Worm (Caenorhabditis elegans) whole organism, L1 larva: ENCODE results near the gene F22E5.1.
"Not testable (repeated sequence)": the region's sequence is repeated elsewhere in the genome, so short reads cannot be mapped to it uniquely, and the experiment has no call there.

Experiments
- C16A3.4 ChIP-seq: fragments of 150-350 bp; optimal IDR thresholded peaks from 2 replicates; lab custom pipeline; 2014; ENCODE audit warnings: missing biosample characterization, missing genetic modification characterization
- C34B4.2 ChIP-seq: sonication (generic microtip); optimal IDR thresholded peaks from 2 replicates; lab custom pipeline; 2017; ENCODE audit warnings: mild to moderate bottlenecking, missing genetic modification characterization, missing compliant biosample characterization
- F16B12.6 ChIP-seq: fragments of 150-350 bp; optimal IDR thresholded peaks from 2 replicates; lab custom pipeline; 2014; ENCODE audit warnings: missing biosample characterization, missing genetic modification characterization
- alr-1 ChIP-seq: fragments of 200-800 bp; sonication (Bioruptor generic); optimal IDR thresholded peaks from 2 replicates; lab custom pipeline; 2018; ENCODE audit warnings: borderline replicate concordance, mild to moderate bottlenecking, missing genetic modification characterization, missing compliant biosample characterization
- ama-1 ChIP-seq: fragments of 150-350 bp; optimal IDR thresholded peaks from 2 replicates; lab custom pipeline; 2014
- ceh-8 ChIP-seq: fragments of 200-800 bp; sonication (Bioruptor generic); optimal IDR thresholded peaks from 2 replicates; lab custom pipeline; 2018; ENCODE audit warnings: mild to moderate bottlenecking, missing genetic modification characterization, moderate library complexity, missing compliant biosample characterization
- ceh-82 ChIP-seq, 3 experiments: fragments of 150-350 bp in 1 of 3; sonication (generic microtip) in 2 of 3; optimal IDR thresholded peaks; 2 replicates each; lab custom pipeline; 2014 to 2017; ENCODE audit warnings: missing biosample characterization in 3 of 3, missing genetic modification characterization in 3 of 3
- ces-1 ChIP-seq: fragments of 150-350 bp; optimal IDR thresholded peaks from 2 replicates; lab custom pipeline; 2014; ENCODE audit warnings: missing biosample characterization, missing genetic modification reagents, missing genetic modification characterization
- dsc-1 ChIP-seq: sonication (generic microtip); optimal IDR thresholded peaks from 2 replicates; lab custom pipeline; 2016; ENCODE audit warnings: mild to moderate bottlenecking, missing genetic modification characterization, missing compliant biosample characterization
- efl-1 ChIP-seq, 4 experiments: fragments of 150-350 bp; optimal IDR thresholded peaks in 3 of 4; peaks in 1 of 4; 1 replicate in 1 of 4; 2 replicates in 3 of 4; lab custom pipeline; 2014; ENCODE audit warnings: missing biosample characterization in 2 of 4, missing genetic modification characterization in 2 of 4, missing genetic modification reagents in 2 of 4
- elt-2 ChIP-seq: sonication (generic microtip); optimal IDR thresholded peaks from 2 replicates; lab custom pipeline; 2016; ENCODE audit warnings: missing genetic modification characterization, mild to moderate bottlenecking, inconsistent platforms, missing compliant biosample characterization, missing genetic modification reagents
- fkh-10 ChIP-seq: sonication (generic microtip); optimal IDR thresholded peaks from 2 replicates; lab custom pipeline; 2017; ENCODE audit warnings: missing biosample characterization, missing genetic modification reagents, missing genetic modification characterization
- fkh-4 ChIP-seq: sonication (generic microtip); optimal IDR thresholded peaks from 2 replicates; lab custom pipeline; 2016; ENCODE audit warnings: missing compliant biosample characterization, missing genetic modification characterization, borderline replicate concordance
- grh-1 ChIP-seq: fragments of 200-800 bp; sonication (Bioruptor generic); IDR thresholded peaks from 2 replicates; pipeline ENCODE4 v1.3.6; 2022; ENCODE audit warnings: missing genetic modification reagents, missing genetic modification characterization, missing compliant biosample characterization
- hlh-4 ChIP-seq: sonication (generic microtip); optimal IDR thresholded peaks from 2 replicates; lab custom pipeline; 2016; ENCODE audit warnings: mild to moderate bottlenecking, missing genetic modification characterization, missing compliant biosample characterization
- hpl-2 ChIP-seq: fragments of 150-350 bp; optimal IDR thresholded peaks from 2 replicates; lab custom pipeline; 2014; ENCODE audit warnings: missing biosample characterization, missing genetic modification reagents, missing genetic modification characterization
- irx-1 ChIP-seq: sonication (generic microtip); optimal IDR thresholded peaks from 2 replicates; lab custom pipeline; 2016; ENCODE audit warnings: missing genetic modification characterization, missing compliant biosample characterization
- isw-1 ChIP-seq: fragments of 200-800 bp; sonication (Bioruptor generic); IDR thresholded peaks from 2 replicates; pipeline ENCODE4 v1.3.6; 2022; ENCODE audit warnings: missing genetic modification characterization, missing compliant biosample characterization
- lin-13 ChIP-seq: fragments of 150-350 bp; optimal IDR thresholded peaks from 2 replicates; lab custom pipeline; 2014; ENCODE audit warnings: missing biosample characterization, missing genetic modification reagents, missing genetic modification characterization
- lin-14 ChIP-seq: fragments of 200-800 bp; sonication (Bioruptor generic); optimal IDR thresholded peaks from 2 replicates; lab custom pipeline; 2018; ENCODE audit warnings: mild to moderate bottlenecking, missing genetic modification characterization, moderate library complexity, missing compliant biosample characterization
- lin-15B ChIP-seq: fragments of 150-350 bp; sonication (generic microtip); optimal IDR thresholded peaks from 3 replicates; lab custom pipeline; 2014; ENCODE audit warnings: missing biosample characterization, missing genetic modification characterization
- lsy-2 ChIP-seq, 2 experiments: fragments of 150-350 bp; optimal IDR thresholded peaks; 2 replicates each; lab custom pipeline; 2014; ENCODE audit warnings: missing biosample characterization in 2 of 2, missing genetic modification characterization in 2 of 2
- mab-9 ChIP-seq: fragments of 200-800 bp; sonication (Bioruptor generic); IDR thresholded peaks from 2 replicates; pipeline ENCODE4 v1.3.6; 2022; ENCODE audit warnings: missing genetic modification reagents, missing genetic modification characterization, missing compliant biosample characterization
- mef-2 ChIP-seq: fragments of 150-350 bp; optimal IDR thresholded peaks from 2 replicates; lab custom pipeline; 2014; ENCODE audit warnings: missing biosample characterization, missing genetic modification characterization
- mep-1 ChIP-seq: fragments of 150-350 bp; optimal IDR thresholded peaks from 2 replicates; lab custom pipeline; 2014; ENCODE audit warnings: missing biosample characterization, missing genetic modification characterization
- nhr-12 ChIP-seq: sonication (generic microtip); optimal IDR thresholded peaks from 2 replicates; lab custom pipeline; 2017; ENCODE audit warnings: missing biosample characterization, missing genetic modification characterization
- nhr-19 ChIP-seq: fragments of 200-800 bp; sonication (Bioruptor generic); conservative IDR thresholded peaks from 2 replicates; pipeline ENCODE4 v1.3.6; 2022; ENCODE audit warnings: missing genetic modification characterization, missing compliant biosample characterization
- nhr-20 ChIP-seq: sonication (generic microtip); optimal IDR thresholded peaks from 2 replicates; lab custom pipeline; 2016; ENCODE audit warnings: mild to moderate bottlenecking, missing genetic modification characterization, missing compliant biosample characterization
- nhr-71 ChIP-seq: sonication (generic microtip); optimal IDR thresholded peaks from 2 replicates; lab custom pipeline; 2016; ENCODE audit warnings: mild to moderate bottlenecking, missing genetic modification characterization, moderate library complexity, missing compliant biosample characterization
- nhr-77 ChIP-seq: fragments of 150-350 bp; optimal IDR thresholded peaks from 2 replicates; lab custom pipeline; 2014; ENCODE audit warnings: missing biosample characterization, missing genetic modification characterization
- nhr-84 ChIP-seq: sonication (generic microtip); optimal IDR thresholded peaks from 2 replicates; lab custom pipeline; 2017; ENCODE audit warnings: missing biosample characterization, missing genetic modification characterization
- nhr-85 ChIP-seq: sonication (generic microtip); peaks from one replicate; lab custom pipeline; 2016; ENCODE audit warnings: missing genetic modification characterization, inconsistent platforms, missing compliant biosample characterization
- pqm-1 ChIP-seq: sonication (generic microtip); optimal IDR thresholded peaks from 3 replicates; lab custom pipeline; 2017; ENCODE audit warnings: missing biosample characterization, missing genetic modification characterization
- rnt-1 ChIP-seq: sonication (generic microtip); optimal IDR thresholded peaks from 2 replicates; lab custom pipeline; 2016; ENCODE audit warnings: mild to moderate bottlenecking, missing genetic modification characterization, moderate library complexity, missing compliant biosample characterization
- snpc-4 ChIP-seq: fragments of 150-350 bp; optimal IDR thresholded peaks from 2 replicates; lab custom pipeline; 2014; ENCODE audit warnings: missing biosample characterization, missing genetic modification characterization
- snu-23 ChIP-seq: sonication (generic microtip); optimal IDR thresholded peaks from 2 replicates; lab custom pipeline; 2016; ENCODE audit warnings: missing genetic modification characterization, missing compliant biosample characterization
- sox-4 ChIP-seq: sonication (generic microtip); optimal IDR thresholded peaks from 2 replicates; lab custom pipeline; 2016; ENCODE audit warnings: missing genetic modification characterization, missing compliant biosample characterization
- sup-37 ChIP-seq: fragments of 200-800 bp; sonication (Bioruptor generic); optimal IDR thresholded peaks from 2 replicates; lab custom pipeline; 2018; ENCODE audit warnings: mild to moderate bottlenecking, missing genetic modification characterization, missing compliant biosample characterization
- swsn-7 ChIP-seq: sonication (generic microtip); optimal IDR thresholded peaks from 2 replicates; lab custom pipeline; 2016; ENCODE audit warnings: missing genetic modification characterization, missing compliant biosample characterization
- unc-62 ChIP-seq: fragments of 150-350 bp; optimal IDR thresholded peaks from 2 replicates; lab custom pipeline; 2014; ENCODE audit warnings: missing biosample characterization, missing genetic modification reagents, missing genetic modification characterization
- unc-98 ChIP-seq: fragments of 200-800 bp; sonication (Bioruptor generic); IDR thresholded peaks from 2 replicates; pipeline ENCODE4 v1.3.6; 2022; ENCODE audit warnings: missing genetic modification characterization, missing compliant biosample characterization
- ztf-11 ChIP-seq, 2 experiments: sonication (generic microtip); optimal IDR thresholded peaks; 2 replicates each; lab custom pipeline; 2016 to 2017; ENCODE audit warnings: missing genetic modification characterization in 2 of 2, missing biosample characterization in 1 of 2, missing compliant biosample characterization in 1 of 2

Gene F22E5.1

ce11 chrII:2684783-2685182 lies 11.2 kb downstream of the F22E5.1 start:
- TF ChIP-seq sox-4 (no peak), ztf-11 (tag; optimal IDR thresholded peaks at IDR 0.05; lab: Kevin White, UChicago) (no peak), nhr-84 (tag; lab: Kevin White, UChicago) (no peak), ceh-8 (GFP tag; lab: Kevin White, UChicago) (no peak), mab-9 (GFP tag; lab: Robert Waterston, UW) (no peak), pqm-1 (tag; lab: Kevin White, UChicago) (no peak), nhr-19 (GFP tag; lab: Robert Waterston, UW) (no peak), C16A3.4 (tag; lab: Kevin White, UChicago) (no peak), efl-1 (optimal IDR thresholded peaks at IDR 0.05; lab: Kevin White, UChicago) (no peak), efl-1 (GFP tag; optimal IDR thresholded peaks at IDR 0.05 in 1 of 2; lab: Kevin White, UChicago) (no peak), hlh-4 (no peak), ces-1 (GFP tag; lab: Kevin White, UChicago) (no peak), mef-2 (tag; lab: Kevin White, UChicago) (no peak), sup-37 (GFP tag; lab: Kevin White, UChicago) (no peak), F16B12.6 (tag; lab: Kevin White, UChicago) (no peak)
- TF ChIP-seq, all 84 proteins: peak for 0

ce11 chrII:2686985-2687675 lies 13.6 kb downstream of the F22E5.1 start, which contains the start of the genes sup-9 and nspf-1:
sup-9 (minus strand) TSS chrII:2687027.
nspf-1 (plus strand) TSS chrII:2687625.
- TF ChIP-seq dsc-1 (tag; lab: Kevin White, UChicago) = peak; percentile 95
- no peak for TF ChIP-seq nhr-20 (tag; lab: Kevin White, UChicago)
- peak in 1 of 3 experiments; percentile 28 for TF ChIP-seq ceh-82 (tag; optimal IDR thresholded peaks at IDR 0.05; lab: Kevin White, UChicago)
- TF ChIP-seq lin-14 = peak; percentile 81
- peak; percentile 63 for TF ChIP-seq nhr-71 (tag; lab: Kevin White, UChicago)
- TF ChIP-seq nhr-19 (GFP tag; lab: Robert Waterston, UW) = peak; percentile 43
- no peak for TF ChIP-seq snpc-4 (tag; lab: Kevin White, UChicago)
- TF ChIP-seq snu-23 = peak; percentile 45
- peak; percentile 73 for TF ChIP-seq rnt-1 (tag; lab: Kevin White, UChicago)
- TF ChIP-seq ama-1 = no peak
- no peak for TF ChIP-seq nhr-77 (tag; lab: Kevin White, UChicago)
- no peak for TF ChIP-seq unc-98 (GFP tag; lab: Robert Waterston, UW)
- TF ChIP-seq nhr-85 (tag; lab: Kevin White, UChicago) = no peak
- peak; percentile 33 for TF ChIP-seq lin-13 (GFP tag; lab: Kevin White, UChicago)
- peak; percentile 78 for TF ChIP-seq fkh-4 (tag; lab: Kevin White, UChicago)
- TF ChIP-seq fkh-10 = peak; percentile 63
- peak; percentile 44 for TF ChIP-seq irx-1 (tag; lab: Kevin White, UChicago)
- peak; percentile 50 to 51 for TF ChIP-seq efl-1 (optimal IDR thresholded peaks at IDR 0.05; lab: Kevin White, UChicago)
- no peak for TF ChIP-seq efl-1 (GFP tag; optimal IDR thresholded peaks at IDR 0.05 in 1 of 2; lab: Kevin White, UChicago)
- TF ChIP-seq lsy-2 (tag; optimal IDR thresholded peaks at IDR 0.05; lab: Kevin White, UChicago) = peak in 1 of 2 experiments; percentile 46
- no peak for TF ChIP-seq hpl-2
- peak; percentile 32 for TF ChIP-seq swsn-7 (tag; lab: Kevin White, UChicago)
- TF ChIP-seq mep-1 (tag; lab: Kevin White, UChicago) = no peak
- TF ChIP-seq lin-15B (tag; lab: Kevin White, UChicago) = no peak

ce11 chrII:2688616-2689015 lies 15.0 kb downstream of the F22E5.1 start, which contains the start of gene nspf-2:
nspf-2 (plus strand) TSS chrII:2688916.
- not testable (repeated sequence) for TF ChIP-seq C16A3.4 (tag; lab: Kevin White, UChicago); nhr-12; hlh-4

ce11 chrII:2690080-2690479 lies 16.5 kb downstream of the F22E5.1 start, which contains the start of gene nspf-3:
nspf-3 (minus strand) TSS chrII:2690180.
- TF ChIP-seq C34B4.2 (tag; lab: Kevin White, UChicago) (no peak), snu-23 (no peak), unc-62 (GFP tag; lab: Kevin White, UChicago) (no peak), ces-1 (GFP tag; lab: Kevin White, UChicago) (no peak), elt-2 (tag; lab: Kevin White, UChicago) (no peak), isw-1 (GFP tag; lab: Robert Waterston, UW) (no peak), grh-1 (GFP tag; lab: Robert Waterston, UW) (no peak), alr-1 (tag; lab: Kevin White, UChicago) (no peak), unc-98 (GFP tag; lab: Robert Waterston, UW) (no peak)
